Fruit fly (Drosophila melanogaster) whole organism, embryonic: ENCODE data around the gene CG14805.

Experiments used
- Abd-B ChIP-seq: fragments of 200-800 bp; sonication (Bioruptor generic); optimal IDR thresholded peaks from 2 replicates; lab custom pipeline; 2018; ENCODE audit warnings: missing biosample characterization, mild to moderate bottlenecking, missing genetic modification characterization, moderate library complexity
- BtbVII ChIP-seq: fragments of 200-800 bp; sonication (Bioruptor generic); optimal IDR thresholded peaks from 3 replicates; lab custom pipeline; 2017; ENCODE audit warnings: missing biosample characterization, mild to moderate bottlenecking, missing genetic modification characterization
- CG12071 ChIP-seq: fragments of 200-800 bp; sonication (Bioruptor generic); optimal IDR thresholded peaks from 3 replicates; lab custom pipeline; 2018; ENCODE audit warnings: missing biosample characterization, mild to moderate bottlenecking, missing genetic modification characterization
- CG13296 ChIP-seq: fragments of 200-800 bp; sonication (Bioruptor generic); optimal IDR thresholded peaks from 3 replicates; lab custom pipeline; 2018; ENCODE audit warnings: missing biosample characterization, mild to moderate bottlenecking, missing genetic modification characterization
- CG15073 ChIP-seq: fragments of 200-800 bp; sonication (Bioruptor generic); optimal IDR thresholded peaks from 2 replicates; lab custom pipeline; 2016; ENCODE audit warnings: missing biosample characterization, missing genetic modification characterization
- CG15269 ChIP-seq: fragments of 200-800 bp; sonication (Bioruptor generic); optimal IDR thresholded peaks from 2 replicates; lab custom pipeline; 2018; ENCODE audit warnings: missing biosample characterization, mild to moderate bottlenecking, missing genetic modification characterization, moderate library complexity
- CG15479 ChIP-seq: fragments of 200-800 bp; sonication (Bioruptor generic); optimal IDR thresholded peaks from 3 replicates; lab custom pipeline; 2019; ENCODE audit warnings: missing biosample characterization, mild to moderate bottlenecking, missing genetic modification characterization, moderate library complexity
- CG17912 ChIP-seq: fragments of 200-800 bp; sonication (Bioruptor generic); optimal IDR thresholded peaks from 2 replicates; lab custom pipeline; 2018; ENCODE audit warnings: missing biosample characterization, mild to moderate bottlenecking, missing genetic modification characterization
- CG1832 ChIP-seq: fragments of 200-800 bp; sonication (Bioruptor generic); optimal IDR thresholded peaks from 2 replicates; lab custom pipeline; 2017; ENCODE audit warnings: missing biosample characterization, mild to moderate bottlenecking, missing genetic modification characterization, inconsistent platforms
- CG3163 ChIP-seq: fragments of 200-800 bp; sonication (Bioruptor generic); optimal IDR thresholded peaks from 3 replicates; lab custom pipeline; 2016; ENCODE audit warnings: missing biosample characterization, missing genetic modification characterization
- CG32532 ChIP-seq: fragments of 200-800 bp; sonication (Bioruptor generic); IDR thresholded peaks from 2 replicates; pipeline ENCODE4 v1.3.6; 2022; ENCODE audit warnings: missing biosample characterization, missing genetic modification characterization
- CG6272 ChIP-seq: fragments of 200-800 bp; sonication (Bioruptor generic); IDR thresholded peaks from 2 replicates; pipeline ENCODE4 v1.3.6; 2022; ENCODE audit warnings: missing biosample characterization, missing genetic modification characterization
- CG6813 ChIP-seq: fragments of 200-800 bp; sonication (Bioruptor generic); optimal IDR thresholded peaks from 2 replicates; lab custom pipeline; 2017; ENCODE audit warnings: missing biosample characterization, missing genetic modification characterization, mild to moderate bottlenecking, moderate library complexity, missing genetic modification reagents
- CG7271 ChIP-seq: fragments of 200-800 bp; sonication (Bioruptor generic); optimal IDR thresholded peaks from 2 replicates; lab custom pipeline; 2018; ENCODE audit warnings: missing biosample characterization, mild to moderate bottlenecking, missing genetic modification characterization, moderate library complexity
- CG7839 ChIP-seq: fragments of 200-800 bp; sonication (Bioruptor generic); optimal IDR thresholded peaks from 3 replicates; lab custom pipeline; 2018; ENCODE audit warnings: missing biosample characterization, mild to moderate bottlenecking, missing genetic modification characterization, moderate library complexity
- CG7963 ChIP-seq: fragments of 200-800 bp; sonication (Bioruptor generic); IDR thresholded peaks from 3 replicates; pipeline ENCODE4 v1.3.6; 2022; ENCODE audit warnings: missing biosample characterization, missing genetic modification characterization; ENCODE audit not compliant: partially characterized antibody
- CG9437 ChIP-seq: fragments of 200-800 bp; sonication (Bioruptor generic); optimal IDR thresholded peaks from 2 replicates; lab custom pipeline; 2018; ENCODE audit warnings: missing biosample characterization, mild to moderate bottlenecking, missing genetic modification characterization
- CG9727 ChIP-seq: fragments of 200-800 bp; sonication (Bioruptor generic); optimal IDR thresholded peaks from 3 replicates; lab custom pipeline; 2017; ENCODE audit warnings: missing biosample characterization, mild to moderate bottlenecking, missing genetic modification characterization
- CkIIα-i1 ChIP-seq: fragments of 200-800 bp; sonication (Bioruptor generic); IDR thresholded peaks from 2 replicates; pipeline ENCODE4 v1.3.6; 2022; ENCODE audit warnings: missing biosample characterization, missing genetic modification characterization
- CrebB ChIP-seq: fragments of 200-800 bp; sonication (Bioruptor generic); optimal IDR thresholded peaks from 3 replicates; lab custom pipeline; 2018; ENCODE audit warnings: missing biosample characterization, mild to moderate bottlenecking, missing genetic modification characterization
- D19A ChIP-seq: fragments of 200-800 bp; optimal IDR thresholded peaks from 3 replicates; lab custom pipeline; 2019; ENCODE audit warnings: missing biosample characterization, mild to moderate bottlenecking, missing genetic modification characterization, moderate library complexity
- Doc3 ChIP-seq: fragments of 200-800 bp; sonication (Bioruptor generic); IDR thresholded peaks from 3 replicates; pipeline ENCODE4 v1.3.6; 2022; ENCODE audit warnings: missing biosample characterization, missing genetic modification characterization; ENCODE audit not compliant: partially characterized antibody
- Dp ChIP-seq: fragments of 200-800 bp; sonication (Bioruptor generic); optimal IDR thresholded peaks from 2 replicates; lab custom pipeline; 2018; ENCODE audit warnings: missing biosample characterization, mild to moderate bottlenecking, missing genetic modification characterization, moderate library complexity
- Ets97D ChIP-seq: fragments of 200-800 bp; sonication (Bioruptor generic); optimal IDR thresholded peaks from 3 replicates; lab custom pipeline; 2016; ENCODE audit warnings: missing biosample characterization, missing genetic modification characterization
- Gsc ChIP-seq: fragments of 200-800 bp; sonication (Bioruptor generic); IDR thresholded peaks from 2 replicates; pipeline ENCODE4 v1.3.6; 2022; ENCODE audit warnings: missing biosample characterization, missing genetic modification characterization
- Gug ChIP-seq: fragments of 200-800 bp; sonication (Bioruptor generic); IDR thresholded peaks from 4 replicates; pipeline ENCODE4 v1.3.6; 2022; ENCODE audit warnings: missing biosample characterization, missing genetic modification characterization
- HLH54F ChIP-seq: fragments of 200-800 bp; sonication (Bioruptor generic); optimal IDR thresholded peaks from 3 replicates; lab custom pipeline; 2016; ENCODE audit warnings: missing biosample characterization, missing genetic modification characterization
- HmgZ ChIP-seq: fragments of 200-800 bp; sonication (Bioruptor generic); optimal IDR thresholded peaks from 2 replicates; lab custom pipeline; 2018; ENCODE audit warnings: missing biosample characterization, mild to moderate bottlenecking, missing genetic modification characterization
- MTF-1 ChIP-seq: fragments of 200-800 bp; sonication (Bioruptor generic); optimal IDR thresholded peaks from 2 replicates; lab custom pipeline; 2018; ENCODE audit warnings: missing biosample characterization, mild to moderate bottlenecking, missing genetic modification characterization, borderline replicate concordance
- NC2β ChIP-seq: fragments of 200-800 bp; sonication (Bioruptor generic); optimal IDR thresholded peaks from 2 replicates; lab custom pipeline; 2016; ENCODE audit warnings: missing biosample characterization, missing genetic modification characterization
- Rx ChIP-seq: fragments of 200-800 bp; sonication (Bioruptor generic); IDR thresholded peaks from 2 replicates; pipeline ENCODE4 v1.3.6; 2022; ENCODE audit warnings: missing biosample characterization, missing genetic modification characterization
- az2 ChIP-seq: fragments of 200-800 bp; sonication (Bioruptor generic); optimal IDR thresholded peaks from 3 replicates; lab custom pipeline; 2016; ENCODE audit warnings: missing biosample characterization, missing genetic modification characterization
- bab2 ChIP-seq: fragments of 200-800 bp; sonication (Bioruptor generic); optimal IDR thresholded peaks from 2 replicates; lab custom pipeline; 2016; ENCODE audit warnings: missing biosample characterization, missing genetic modification characterization
- btn ChIP-seq: fragments of 200-800 bp; sonication (Bioruptor generic); optimal IDR thresholded peaks from 2 replicates; lab custom pipeline; 2016; ENCODE audit warnings: missing biosample characterization, missing genetic modification characterization
- chif ChIP-seq, 2 experiments: fragments of 200-800 bp; sonication (Bioruptor generic); optimal IDR thresholded peaks; 3 replicates each; lab custom pipeline; 2016; ENCODE audit warnings: missing biosample characterization in 2 of 2, missing genetic modification characterization in 2 of 2
- chinmo ChIP-seq: fragments of 200-800 bp; sonication (Bioruptor generic); IDR thresholded peaks from 4 replicates; pipeline ENCODE4 v1.3.6; 2022; ENCODE audit warnings: missing biosample characterization, missing genetic modification characterization; ENCODE audit not compliant: partially characterized antibody
- chn ChIP-seq: fragments of 200-800 bp; sonication (Bioruptor generic); optimal IDR thresholded peaks from 2 replicates; lab custom pipeline; 2016; ENCODE audit warnings: missing biosample characterization, missing genetic modification characterization
- crp ChIP-seq, 2 experiments: fragments of 200-800 bp; sonication (Bioruptor generic); optimal IDR thresholded peaks; 2 replicates in 1 of 2; 3 replicates in 1 of 2; lab custom pipeline; 2017; ENCODE audit warnings: missing biosample characterization in 2 of 2, missing genetic modification characterization in 2 of 2, mild to moderate bottlenecking in 1 of 2, moderate library complexity in 1 of 2
- dysf ChIP-seq: fragments of 200-800 bp; sonication (Bioruptor generic); IDR thresholded peaks from 3 replicates; pipeline ENCODE4 v1.3.6; 2022; ENCODE audit warnings: missing biosample characterization, missing genetic modification characterization
- gro ChIP-seq: fragments of 200-800 bp; sonication (Bioruptor generic); optimal IDR thresholded peaks from 2 replicates; lab custom pipeline; 2016; ENCODE audit warnings: missing biosample characterization, missing genetic modification characterization
- knrl ChIP-seq: fragments of 200-800 bp; sonication (Bioruptor generic); IDR thresholded peaks from 3 replicates; pipeline ENCODE4 v1.3.6; 2022; ENCODE audit warnings: missing biosample characterization, missing genetic modification characterization; ENCODE audit not compliant: partially characterized antibody
- lov ChIP-seq, 2 experiments: fragments of 200-800 bp in 1 of 2; fragments of >200 bp in 1 of 2; sonication (Bioruptor generic) in 1 of 2; IDR thresholded peaks in 1 of 2; optimal IDR thresholded peaks in 1 of 2; 2 replicates in 1 of 2; 3 replicates in 1 of 2; pipeline versions ENCODE4 v1.3.6 to Lab custom; 2017 to 2022; ENCODE audit warnings: missing biosample characterization in 1 of 2, missing genetic modification characterization in 1 of 2
- pho ChIP-seq: fragments of 200-800 bp; sonication (Bioruptor generic); optimal IDR thresholded peaks from 2 replicates; lab custom pipeline; 2016; ENCODE audit warnings: missing biosample characterization, missing genetic modification characterization
- phol ChIP-seq: fragments of 200-800 bp; sonication (Bioruptor generic); optimal IDR thresholded peaks from 3 replicates; lab custom pipeline; 2018; ENCODE audit warnings: missing biosample characterization, mild to moderate bottlenecking, missing genetic modification characterization, moderate library complexity
- rib ChIP-seq: fragments of 200-800 bp; sonication (Bioruptor generic); IDR thresholded peaks from 2 replicates; pipeline ENCODE4 v1.3.6; 2022; ENCODE audit warnings: missing biosample characterization, missing genetic modification characterization
- salm ChIP-seq: fragments of 200-800 bp; sonication (Bioruptor generic); optimal IDR thresholded peaks from 2 replicates; lab custom pipeline; 2018; ENCODE audit warnings: missing biosample characterization, mild to moderate bottlenecking, missing genetic modification characterization
- sima ChIP-seq: fragments of 200-800 bp; sonication (Bioruptor generic); optimal IDR thresholded peaks from 2 replicates; lab custom pipeline; 2016; ENCODE audit warnings: missing biosample characterization, missing genetic modification characterization
- sob ChIP-seq: fragments of 200-800 bp; sonication (Bioruptor generic); IDR thresholded peaks from 2 replicates; pipeline ENCODE4 v1.3.6; 2022; ENCODE audit warnings: missing biosample characterization, missing genetic modification characterization
- tup ChIP-seq: fragments of 200-800 bp; sonication (Bioruptor generic); optimal IDR thresholded peaks from 2 replicates; lab custom pipeline; 2016; ENCODE audit warnings: missing biosample characterization, mild to moderate bottlenecking, missing genetic modification characterization, moderate library complexity

The CG14805 gene

dm6 chrX:1907727-1908264 is 30.7 kb downstream of the CG14805 start, which contains the start of gene mip130 (continued):
- TF ChIP-seq Rx (GFP tag; lab: Robert Waterston, UW): no peak
- peak; percentile 35 to 85 for TF ChIP-seq crp (GFP tag; optimal IDR thresholded peaks at IDR 0.05; lab: Kevin White, UChicago)
- no peak for TF ChIP-seq CG1832 (GFP tag; lab: Kevin White, UChicago)
- peak; percentile 64; the same call in 1 of the 2 replicates for TF ChIP-seq sob
- TF ChIP-seq NC2β: no peak
- no peak for TF ChIP-seq MTF-1
- TF ChIP-seq Gsc: no peak
- TF ChIP-seq CG7839 (tag; lab: Kevin White, UChicago): peak; percentile 66
- peak; percentile 33; the same call in 1 of the 2 replicates for TF ChIP-seq CG32532 (GFP tag; lab: Robert Waterston, UW)
- TF ChIP-seq lov (optimal IDR thresholded peaks at IDR 0.05; lab: Kevin White, UChicago): no peak
- TF ChIP-seq lov (GFP tag; IDR thresholded peaks at IDR 0.05; lab: Robert Waterston, UW): no peak
- TF ChIP-seq D19A (tag; lab: Kevin White, UChicago): peak; percentile 91
- TF ChIP-seq CkIIα-i1: no peak
- no peak for TF ChIP-seq CG15073 (GFP tag; lab: Kevin White, UChicago)
- no peak for TF ChIP-seq bab2 (GFP tag; lab: Kevin White, UChicago)
- TF ChIP-seq az2 (GFP tag; lab: Kevin White, UChicago): no peak
- TF ChIP-seq CG9727 (GFP tag; lab: Kevin White, UChicago): peak; percentile 52
- TF ChIP-seq CG13296: no peak
- no peak for TF ChIP-seq CG17912 (GFP tag; lab: Kevin White, UChicago)
- no peak for TF ChIP-seq CrebB (tag; lab: Kevin White, UChicago)
- TF ChIP-seq BtbVII (GFP tag; lab: Kevin White, UChicago): no peak
- no peak for TF ChIP-seq sima (GFP tag; lab: Kevin White, UChicago)
- no peak for TF ChIP-seq salm (tag; lab: Kevin White, UChicago)
- TF ChIP-seq CG6813 (GFP tag; lab: Kevin White, UChicago): no peak
- TF ChIP-seq Doc3 (GFP tag; lab: Robert Waterston, UW): peak; percentile 56
- peak; percentile 6 for TF ChIP-seq CG12071 (GFP tag; lab: Kevin White, UChicago)
- peak; percentile 17 for TF ChIP-seq btn
- no peak for TF ChIP-seq pho
- TF ChIP-seq CG7271 (tag; lab: Kevin White, UChicago): no peak
- TF ChIP-seq chn (GFP tag; lab: Kevin White, UChicago): peak; percentile 21
- peak; percentile 24 for TF ChIP-seq Ets97D
- TF ChIP-seq HLH54F (GFP tag; lab: Kevin White, UChicago): peak; percentile 3
- peak; percentile 58 for TF ChIP-seq CG15269
- TF ChIP-seq phol (tag; lab: Kevin White, UChicago): peak; percentile 40
- TF ChIP-seq knrl: peak; percentile 74; the same call in 2 of the 3 replicates
- peak; percentile 33 for TF ChIP-seq Dp (GFP tag; lab: Kevin White, UChicago)
- TF ChIP-seq CG7963 (GFP tag; lab: Robert Waterston, UW): 0 out of 3 replicates have a peak, but pooled peaks have one; percentile 12
- TF ChIP-seq Gug (GFP tag; lab: Robert Waterston, UW): no peak
- TF ChIP-seq chif (GFP tag; optimal IDR thresholded peaks at IDR 0.05; lab: Kevin White, UChicago): peak in 1 of 2 experiments; percentile 4
- no peak for TF ChIP-seq CG15479 (GFP tag; lab: Kevin White, UChicago)
- TF ChIP-seq dysf: peak; percentile 69
- TF ChIP-seq HmgZ: peak; percentile 31
- TF ChIP-seq chinmo (GFP tag; lab: Robert Waterston, UW): 0 out of 4 replicates have a peak, but pooled peaks have one; percentile 32
- TF ChIP-seq CG9437: peak; percentile 9
- TF ChIP-seq CG6272: no peak
- TF ChIP-seq gro (GFP tag; lab: Kevin White, UChicago): no peak
- no peak for TF ChIP-seq CG3163
- TF ChIP-seq Abd-B (GFP tag; lab: Kevin White, UChicago): peak; percentile 21
- TF ChIP-seq rib: peak; percentile 36; the same call in 1 of the 2 replicates
- no peak for TF ChIP-seq tup (GFP tag; lab: Kevin White, UChicago)
